Worm (Caenorhabditis elegans) whole organism, L1 larva: ENCODE measurements around the gene idhb-1.

Experiments
- lsy-2 ChIP-seq, 2 experiments: fragments of 150-350 bp; optimal IDR thresholded peaks; 2 replicates each; lab custom pipeline; 2014; ENCODE audit warnings: missing biosample characterization in 2 of 2, missing genetic modification characterization in 2 of 2
- mep-1 ChIP-seq: fragments of 150-350 bp; optimal IDR thresholded peaks from 2 replicates; lab custom pipeline; 2014; ENCODE audit warnings: missing biosample characterization, missing genetic modification characterization
- nhr-237 ChIP-seq: fragments of 150-350 bp; optimal IDR thresholded peaks from 2 replicates; lab custom pipeline; 2014; ENCODE audit warnings: missing biosample characterization, missing genetic modification characterization
- nhr-76 ChIP-seq: sonication (generic microtip); optimal IDR thresholded peaks from 2 replicates; lab custom pipeline; 2017; ENCODE audit warnings: missing biosample characterization, missing genetic modification characterization

DNA sequence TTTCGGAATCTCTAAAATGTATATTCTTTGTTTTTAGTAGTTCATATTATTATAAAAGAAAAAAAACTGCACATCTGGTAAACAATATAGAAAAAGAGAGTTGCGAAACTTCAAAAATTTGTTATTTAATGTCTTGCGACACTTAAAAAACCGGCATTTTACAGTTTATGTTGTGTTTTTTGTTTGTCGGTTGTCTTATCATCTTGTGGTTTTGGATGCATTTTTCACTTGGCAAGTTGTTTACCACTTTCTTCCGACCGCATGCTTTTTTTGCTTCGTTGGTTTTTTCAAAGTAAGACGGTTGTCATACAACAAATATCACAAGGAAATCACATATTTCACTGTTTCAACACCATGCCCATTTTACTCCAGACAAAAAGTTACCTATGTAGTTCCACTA, 28.2 kb downstream of the idhb-1 start:
- TF ChIP-seq nhr-237 (tag; lab: Kevin White, UChicago) (no peak), nhr-76 (tag; lab: Kevin White, UChicago) (no peak), lsy-2 (tag; optimal IDR thresholded peaks at IDR 0.05; lab: Kevin White, UChicago) (no peak), mep-1 (no peak)
